Fruit fly (Drosophila melanogaster) whole organism, prepupa: Measurements from ENCODE around the gene CG43450.

Experiments
- CG11902 ChIP-seq: fragments of 200-800 bp; sonication (Bioruptor generic); optimal IDR thresholded peaks from 3 replicates; lab custom pipeline; 2016; ENCODE audit warnings: missing biosample characterization, missing genetic modification characterization
- CG1621 ChIP-seq: fragments of 200-800 bp; sonication (Bioruptor generic); optimal IDR thresholded peaks from 3 replicates; lab custom pipeline; 2018; ENCODE audit warnings: missing biosample characterization, mild to moderate bottlenecking, missing genetic modification characterization
- CG4318 ChIP-seq: fragments of 200-800 bp; sonication (Bioruptor generic); optimal IDR thresholded peaks from 3 replicates; lab custom pipeline; 2017; ENCODE audit warnings: missing biosample characterization, mild to moderate bottlenecking, missing genetic modification characterization
- Gug ChIP-seq: fragments of 200-800 bp; sonication (Bioruptor generic); IDR thresholded peaks from 2 replicates; pipeline ENCODE4 v1.3.6; 2022; ENCODE audit warnings: missing biosample characterization, missing genetic modification characterization
- Hr4 ChIP-seq: fragments of 200-800 bp; sonication (Bioruptor generic); optimal IDR thresholded peaks from 3 replicates; lab custom pipeline; 2016; ENCODE audit warnings: missing biosample characterization, missing genetic modification characterization
- esn ChIP-seq: fragments of 200-800 bp; sonication (Bioruptor generic); optimal IDR thresholded peaks from 2 replicates; lab custom pipeline; 2016; ENCODE audit warnings: missing biosample characterization, mild to moderate bottlenecking, missing genetic modification characterization, moderate library complexity
- fd59A ChIP-seq: fragments of 200-800 bp; sonication (Bioruptor generic); optimal IDR thresholded peaks from 2 replicates; lab custom pipeline; 2017; ENCODE audit warnings: missing biosample characterization, mild to moderate bottlenecking, missing genetic modification characterization, missing genetic modification reagents
- salr ChIP-seq, 2 experiments: fragments of 200-800 bp; sonication (Bioruptor generic); optimal IDR thresholded peaks; 3 replicates each; lab custom pipeline; 2016 to 2018; ENCODE audit warnings: missing biosample characterization in 2 of 2, missing genetic modification characterization in 2 of 2, mild to moderate bottlenecking in 1 of 2
- svp ChIP-seq: fragments of 200-800 bp; sonication (Bioruptor generic); peaks from one replicate; lab custom pipeline; 2016; ENCODE audit warnings: missing biosample characterization, missing genetic modification characterization
- vri ChIP-seq: fragments of 200-800 bp; sonication (Bioruptor generic); optimal IDR thresholded peaks from 3 replicates; lab custom pipeline; 2016; ENCODE audit warnings: missing biosample characterization, mild to moderate bottlenecking, missing genetic modification characterization

DNA sequence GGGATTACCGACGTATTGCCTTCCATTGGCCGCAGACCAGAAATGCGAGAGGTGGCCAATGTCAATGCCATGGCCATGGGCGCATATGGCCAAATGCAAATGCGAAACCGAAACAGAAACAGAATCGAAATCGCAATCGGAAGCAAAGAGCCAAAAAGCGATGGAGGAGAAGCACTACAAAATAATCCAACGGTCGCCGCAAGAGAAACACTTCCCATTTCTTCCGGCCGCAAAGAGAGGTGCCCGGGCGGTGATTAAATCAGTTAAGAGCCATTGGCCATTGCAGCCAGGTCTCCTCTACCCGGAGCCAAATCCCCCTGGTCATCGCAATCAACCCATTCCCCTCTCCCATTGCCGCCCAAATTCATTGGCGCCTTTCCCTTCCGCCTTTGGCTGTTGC, 19.1 kb downstream of the CG43450 start, which contains the start of gene CG14742:
- no peak for TF ChIP-seq Gug (GFP tag; lab: Robert Waterston, UW)
- no peak for TF ChIP-seq CG11902
- no peak for TF ChIP-seq fd59A (GFP tag; lab: Kevin White, UChicago)
- no peak for TF ChIP-seq svp (GFP tag; lab: Kevin White, UChicago)
- TF ChIP-seq CG4318 (GFP tag; lab: Kevin White, UChicago): no peak
- TF ChIP-seq CG1621: no peak
- TF ChIP-seq salr (GFP tag; optimal IDR thresholded peaks at IDR 0.05; lab: Kevin White, UChicago): no peak
- no peak for TF ChIP-seq vri (GFP tag; lab: Kevin White, UChicago)
- no peak for TF ChIP-seq esn (GFP tag; lab: Kevin White, UChicago)
- TF ChIP-seq Hr4 (GFP tag; lab: Kevin White, UChicago): no peak
